Fruit fly (Drosophila melanogaster) S2 (cell line): ENCODE measurements around the gene Tyler.

Source experiments
- CG8478 ChIP-seq: fragments of >200 bp; optimal IDR thresholded peaks from 2 replicates; lab custom pipeline; 2018
- CTCF ChIP-seq, 2 experiments: fragments of >200 bp; optimal IDR thresholded peaks; 2 replicates each; lab custom pipeline; 2018

The Tyler gene

dm6 chrX:19663859-19664728 is 52.8 kb downstream of the Tyler start, which contains the start of the genes CG14223 and Ssu72:
CG14223 (minus strand) TSS chrX:19663971.
Ssu72 (plus strand) TSS chrX:19664561.
- TF ChIP-seq CTCF (optimal IDR thresholded peaks at IDR 0.05; lab: Kevin White, UChicago) (no peak), CG8478 (lab: Kevin White, UChicago) (no peak)
